Fruit fly (Drosophila melanogaster): ENCODE results near the gene PrBP.

PrBP gene

dm6 chr2L:8699895-8700314 lies 14.2 kb upstream of the PrBP start (continued):
- TF ChIP-seq CG7271 (tag; optimal IDR thresholded peaks at IDR 0.05): no peak
- no peak for TF ChIP-seq D19B (GFP tag; optimal IDR thresholded peaks at IDR 0.05)
- peak; percentile 47 for TF ChIP-seq CG11504 (tag; optimal IDR thresholded peaks at IDR 0.05)
- TF ChIP-seq en (GFP tag; optimal IDR thresholded peaks at IDR 0.05): no peak
- no peak for TF ChIP-seq Bdp1 (GFP tag; optimal IDR thresholded peaks at IDR 0.05)
- TF ChIP-seq CG6254 (GFP tag; optimal IDR thresholded peaks at IDR 0.05): peak; percentile 51
- no peak for TF ChIP-seq Stat92E (GFP tag; optimal IDR thresholded peaks at IDR 0.05)
- TF ChIP-seq B-H1 (GFP tag; IDR thresholded peaks at IDR 0.05): no peak
- no peak for TF ChIP-seq lilli (GFP tag; optimal IDR thresholded peaks at IDR 0.05)
- TF ChIP-seq CG15514 (GFP tag; optimal IDR thresholded peaks at IDR 0.05): peak; percentile 34
- no peak for TF ChIP-seq dmrt11E (tag; optimal IDR thresholded peaks at IDR 0.05)
- TF ChIP-seq CG12769 (tag; optimal IDR thresholded peaks at IDR 0.05): peak; percentile 60
- TF ChIP-seq oc (tag; optimal IDR thresholded peaks at IDR 0.05): peak; percentile 34
- peak; percentile 13 for TF ChIP-seq CG3838 (GFP tag; optimal IDR thresholded peaks at IDR 0.05)
- TF ChIP-seq CG31224 (GFP tag; IDR thresholded peaks at IDR 0.05): no peak
- TF ChIP-seq rib (GFP tag; IDR thresholded peaks at IDR 0.05): peak; percentile 56; the same call in 1 of the 2 replicates
- TF ChIP-seq CG2712 (tag; optimal IDR thresholded peaks at IDR 0.05): peak; percentile 1
- peak; percentile 87 for TF ChIP-seq sens (GFP tag)
- TF ChIP-seq CG14860 (GFP tag; IDR thresholded peaks at IDR 0.05; ENCODE audit: partially characterized antibody): no peak
- TF ChIP-seq CG6765 (GFP tag; optimal IDR thresholded peaks at IDR 0.05): peak; percentile 43
- TF ChIP-seq CG17361 (GFP tag; IDR thresholded peaks at IDR 0.05): no peak
- no peak for TF ChIP-seq twi (tag; optimal IDR thresholded peaks at IDR 0.05)
- TF ChIP-seq CG17385 (GFP tag; optimal IDR thresholded peaks at IDR 0.05): peak; percentile 65
- no peak for TF ChIP-seq CG11085 (GFP tag; IDR thresholded peaks at IDR 0.05)
- peak in 1 of 2 experiments; percentile 32 for TF ChIP-seq Eip74EF (GFP tag; optimal IDR thresholded peaks at IDR 0.05)
- TF ChIP-seq CG34422 (GFP tag; IDR thresholded peaks at IDR 0.05): no peak
- TF ChIP-seq CG14050 (GFP tag; IDR thresholded peaks at IDR 0.05): no peak
- TF ChIP-seq gcm (GFP tag; optimal IDR thresholded peaks at IDR 0.05): peak; percentile 63
- TF ChIP-seq BtbVII (GFP tag; optimal IDR thresholded peaks at IDR 0.05): peak; percentile 68
- peak; percentile 66 for TF ChIP-seq CG7987 (GFP tag; optimal IDR thresholded peaks at IDR 0.05)
- TF ChIP-seq tio (GFP tag; optimal IDR thresholded peaks at IDR 0.05): peak; percentile 13
- TF ChIP-seq CG12219 (GFP tag; optimal IDR thresholded peaks at IDR 0.05): peak; percentile 34
- peak; percentile 72 for TF ChIP-seq CG3407 (GFP tag; optimal IDR thresholded peaks at IDR 0.05)
- peak; percentile 67 for TF ChIP-seq HmgZ (tag; optimal IDR thresholded peaks at IDR 0.05)
- peak; percentile 37 for TF ChIP-seq Sox100B (GFP tag; optimal IDR thresholded peaks at IDR 0.05)
- no peak for TF ChIP-seq CG9797 (GFP tag; optimal IDR thresholded peaks at IDR 0.05)
- peak; percentile 91 for TF ChIP-seq CG13894 (tag; optimal IDR thresholded peaks at IDR 0.05)
- no peak for TF ChIP-seq CG3847 (GFP tag; IDR thresholded peaks at IDR 0.05)
- no peak for TF ChIP-seq CG10565 (GFP tag; optimal IDR thresholded peaks at IDR 0.05)
- peak; percentile 61 for TF ChIP-seq CG13424 (tag; optimal IDR thresholded peaks at IDR 0.05)
- peak; percentile 73 for TF ChIP-seq CG15601 (tag; optimal IDR thresholded peaks at IDR 0.05)
- peak; percentile 71; the same call in 1 of the 2 replicates for TF ChIP-seq CG14014 (GFP tag; IDR thresholded peaks at IDR 0.05)
- TF ChIP-seq CG6854 (GFP tag; optimal IDR thresholded peaks at IDR 0.05): peak; percentile 59
- peak; percentile 96 for TF ChIP-seq exex (tag; optimal IDR thresholded peaks at IDR 0.05)
- no peak for TF ChIP-seq da (GFP tag; optimal IDR thresholded peaks at IDR 0.05)
- no peak for TF ChIP-seq lmd (GFP tag; IDR thresholded peaks at IDR 0.05)
- TF ChIP-seq lola (GFP tag; optimal IDR thresholded peaks at IDR 0.05): no peak
- TF ChIP-seq CG7745 (tag; optimal IDR thresholded peaks at IDR 0.05): no peak
- TF ChIP-seq CG15269 (tag; optimal IDR thresholded peaks at IDR 0.05): peak; percentile 58
- TF ChIP-seq nmo (GFP tag; optimal IDR thresholded peaks at IDR 0.05): no peak

All from whole organism, embryonic.